Worm (Caenorhabditis elegans) whole organism, L1 larva: ENCODE data around the gene pigs-1.

Experiments used
- C34B4.2 ChIP-seq: sonication (generic microtip); optimal IDR thresholded peaks from 2 replicates; lab custom pipeline; 2017; ENCODE audit warnings: mild to moderate bottlenecking, missing genetic modification characterization, missing compliant biosample characterization
- Y116A8C.19 ChIP-seq: sonication (generic microtip); optimal IDR thresholded peaks from 2 replicates; lab custom pipeline; 2016; ENCODE audit warnings: missing compliant biosample characterization, missing genetic modification characterization, borderline replicate concordance
- alr-1 ChIP-seq: fragments of 200-800 bp; sonication (Bioruptor generic); optimal IDR thresholded peaks from 2 replicates; lab custom pipeline; 2018; ENCODE audit warnings: borderline replicate concordance, mild to moderate bottlenecking, missing genetic modification characterization, missing compliant biosample characterization
- blmp-1 ChIP-seq: fragments of 150-350 bp; optimal IDR thresholded peaks from 2 replicates; lab custom pipeline; 2014; ENCODE audit warnings: missing biosample characterization, missing genetic modification characterization
- ceh-63 ChIP-seq: fragments of 200-800 bp; sonication (Bioruptor generic); optimal IDR thresholded peaks from 2 replicates; lab custom pipeline; 2018; ENCODE audit warnings: mild to moderate bottlenecking, missing genetic modification characterization, missing compliant biosample characterization
- ceh-8 ChIP-seq: fragments of 200-800 bp; sonication (Bioruptor generic); optimal IDR thresholded peaks from 2 replicates; lab custom pipeline; 2018; ENCODE audit warnings: mild to moderate bottlenecking, missing genetic modification characterization, moderate library complexity, missing compliant biosample characterization
- ceh-82 ChIP-seq, 3 experiments: fragments of 150-350 bp in 1 of 3; sonication (generic microtip) in 2 of 3; optimal IDR thresholded peaks; 2 replicates each; lab custom pipeline; 2014 to 2017; ENCODE audit warnings: missing biosample characterization in 3 of 3, missing genetic modification characterization in 3 of 3
- dsc-1 ChIP-seq: sonication (generic microtip); optimal IDR thresholded peaks from 2 replicates; lab custom pipeline; 2016; ENCODE audit warnings: mild to moderate bottlenecking, missing genetic modification characterization, missing compliant biosample characterization
- efl-1 ChIP-seq, 4 experiments: fragments of 150-350 bp; optimal IDR thresholded peaks in 3 of 4; peaks in 1 of 4; 1 replicate in 1 of 4; 2 replicates in 3 of 4; lab custom pipeline; 2014; ENCODE audit warnings: missing biosample characterization in 2 of 4, missing genetic modification characterization in 2 of 4, missing genetic modification reagents in 2 of 4
- efl-3 ChIP-seq: fragments of 200-800 bp; sonication (Bioruptor generic); optimal IDR thresholded peaks from 2 replicates; lab custom pipeline; 2018; ENCODE audit warnings: mild to moderate bottlenecking, missing genetic modification characterization, missing compliant biosample characterization
- ets-5 ChIP-seq: fragments of 200-800 bp; sonication (Bioruptor generic); IDR thresholded peaks from 2 replicates; pipeline ENCODE4 v1.3.6; 2022; ENCODE audit warnings: missing genetic modification characterization, missing compliant biosample characterization
- fkh-8 ChIP-seq: sonication (generic microtip); optimal IDR thresholded peaks from 2 replicates; lab custom pipeline; 2016; ENCODE audit warnings: mild to moderate bottlenecking, missing genetic modification characterization, missing compliant biosample characterization
- fos-1 ChIP-seq: fragments of 150-350 bp; optimal IDR thresholded peaks from 2 replicates; lab custom pipeline; 2014; ENCODE audit warnings: missing biosample characterization, missing genetic modification characterization
- hlh-4 ChIP-seq: sonication (generic microtip); optimal IDR thresholded peaks from 2 replicates; lab custom pipeline; 2016; ENCODE audit warnings: mild to moderate bottlenecking, missing genetic modification characterization, missing compliant biosample characterization
- hpl-2 ChIP-seq: fragments of 150-350 bp; optimal IDR thresholded peaks from 2 replicates; lab custom pipeline; 2014; ENCODE audit warnings: missing biosample characterization, missing genetic modification reagents, missing genetic modification characterization
- irx-1 ChIP-seq: sonication (generic microtip); optimal IDR thresholded peaks from 2 replicates; lab custom pipeline; 2016; ENCODE audit warnings: missing genetic modification characterization, missing compliant biosample characterization
- isw-1 ChIP-seq: fragments of 200-800 bp; sonication (Bioruptor generic); IDR thresholded peaks from 2 replicates; pipeline ENCODE4 v1.3.6; 2022; ENCODE audit warnings: missing genetic modification characterization, missing compliant biosample characterization
- jun-1 ChIP-seq: fragments of 150-350 bp; optimal IDR thresholded peaks from 2 replicates; lab custom pipeline; 2014; ENCODE audit warnings: missing biosample characterization, missing genetic modification reagents, missing genetic modification characterization
- lin-14 ChIP-seq: fragments of 200-800 bp; sonication (Bioruptor generic); optimal IDR thresholded peaks from 2 replicates; lab custom pipeline; 2018; ENCODE audit warnings: mild to moderate bottlenecking, missing genetic modification characterization, moderate library complexity, missing compliant biosample characterization
- lin-35 ChIP-seq, 2 experiments: fragments of 150-350 bp; optimal IDR thresholded peaks; 2 replicates each; lab custom pipeline; 2014; ENCODE audit warnings: missing biosample characterization in 2 of 2, missing genetic modification characterization in 2 of 2, missing genetic modification reagents in 2 of 2
- lin-39 ChIP-seq: fragments of 150-350 bp; optimal IDR thresholded peaks from 2 replicates; lab custom pipeline; 2014; ENCODE audit warnings: missing biosample characterization, missing genetic modification reagents, missing genetic modification characterization
- lsy-2 ChIP-seq, 2 experiments: fragments of 150-350 bp; optimal IDR thresholded peaks; 2 replicates each; lab custom pipeline; 2014; ENCODE audit warnings: missing biosample characterization in 2 of 2, missing genetic modification characterization in 2 of 2
- mdl-1 ChIP-seq, 2 experiments: fragments of 150-350 bp; optimal IDR thresholded peaks; 2 replicates each; lab custom pipeline; 2014 to 2017; ENCODE audit warnings: missing biosample characterization in 2 of 2, missing genetic modification characterization in 2 of 2, inconsistent platforms in 1 of 2
- mep-1 ChIP-seq: fragments of 150-350 bp; optimal IDR thresholded peaks from 2 replicates; lab custom pipeline; 2014; ENCODE audit warnings: missing biosample characterization, missing genetic modification characterization
- nhr-11 ChIP-seq: fragments of 150-350 bp; optimal IDR thresholded peaks from 2 replicates; lab custom pipeline; 2014; ENCODE audit warnings: missing biosample characterization, missing genetic modification characterization
- nhr-12 ChIP-seq: sonication (generic microtip); optimal IDR thresholded peaks from 2 replicates; lab custom pipeline; 2017; ENCODE audit warnings: missing biosample characterization, missing genetic modification characterization
- nhr-20 ChIP-seq: sonication (generic microtip); optimal IDR thresholded peaks from 2 replicates; lab custom pipeline; 2016; ENCODE audit warnings: mild to moderate bottlenecking, missing genetic modification characterization, missing compliant biosample characterization
- nhr-237 ChIP-seq: fragments of 150-350 bp; optimal IDR thresholded peaks from 2 replicates; lab custom pipeline; 2014; ENCODE audit warnings: missing biosample characterization, missing genetic modification characterization
- nhr-84 ChIP-seq: sonication (generic microtip); optimal IDR thresholded peaks from 2 replicates; lab custom pipeline; 2017; ENCODE audit warnings: missing biosample characterization, missing genetic modification characterization
- nhr-85 ChIP-seq: sonication (generic microtip); peaks from one replicate; lab custom pipeline; 2016; ENCODE audit warnings: missing genetic modification characterization, inconsistent platforms, missing compliant biosample characterization
- pag-3 ChIP-seq: sonication (generic microtip); optimal IDR thresholded peaks from 2 replicates; lab custom pipeline; 2017; ENCODE audit warnings: missing genetic modification characterization, mild to moderate bottlenecking, missing compliant biosample characterization, antibody characterized with exemption, borderline replicate concordance; ENCODE audit not compliant: insufficient read depth
- pqm-1 ChIP-seq: sonication (generic microtip); optimal IDR thresholded peaks from 3 replicates; lab custom pipeline; 2017; ENCODE audit warnings: missing biosample characterization, missing genetic modification characterization
- rnt-1 ChIP-seq: sonication (generic microtip); optimal IDR thresholded peaks from 2 replicates; lab custom pipeline; 2016; ENCODE audit warnings: mild to moderate bottlenecking, missing genetic modification characterization, moderate library complexity, missing compliant biosample characterization
- skn-1 ChIP-seq: fragments of 150-350 bp; optimal IDR thresholded peaks from 2 replicates; lab custom pipeline; 2014; ENCODE audit warnings: missing biosample characterization, missing genetic modification characterization
- snpc-4 ChIP-seq: fragments of 150-350 bp; optimal IDR thresholded peaks from 2 replicates; lab custom pipeline; 2014; ENCODE audit warnings: missing biosample characterization, missing genetic modification characterization
- snu-23 ChIP-seq: sonication (generic microtip); optimal IDR thresholded peaks from 2 replicates; lab custom pipeline; 2016; ENCODE audit warnings: missing genetic modification characterization, missing compliant biosample characterization
- sox-4 ChIP-seq: sonication (generic microtip); optimal IDR thresholded peaks from 2 replicates; lab custom pipeline; 2016; ENCODE audit warnings: missing genetic modification characterization, missing compliant biosample characterization
- sptf-1 ChIP-seq: fragments of 150-350 bp; optimal IDR thresholded peaks from 2 replicates; lab custom pipeline; 2014; ENCODE audit warnings: missing biosample characterization, missing genetic modification characterization
- sup-37 ChIP-seq: fragments of 200-800 bp; sonication (Bioruptor generic); optimal IDR thresholded peaks from 2 replicates; lab custom pipeline; 2018; ENCODE audit warnings: mild to moderate bottlenecking, missing genetic modification characterization, missing compliant biosample characterization
- swsn-7 ChIP-seq: sonication (generic microtip); optimal IDR thresholded peaks from 2 replicates; lab custom pipeline; 2016; ENCODE audit warnings: missing genetic modification characterization, missing compliant biosample characterization
- tbx-2 ChIP-seq: sonication (generic microtip); optimal IDR thresholded peaks from 2 replicates; lab custom pipeline; 2016; ENCODE audit warnings: missing genetic modification characterization, missing compliant biosample characterization
- unc-30 ChIP-seq: sonication (generic microtip); optimal IDR thresholded peaks from 2 replicates; lab custom pipeline; 2017; ENCODE audit warnings: missing biosample characterization, missing genetic modification characterization
- unc-62 ChIP-seq: fragments of 150-350 bp; optimal IDR thresholded peaks from 2 replicates; lab custom pipeline; 2014; ENCODE audit warnings: missing biosample characterization, missing genetic modification reagents, missing genetic modification characterization
- xbp-1 ChIP-seq: sonication (generic microtip); optimal IDR thresholded peaks from 2 replicates; lab custom pipeline; 2016; ENCODE audit warnings: missing genetic modification characterization, missing compliant biosample characterization
- zip-4 ChIP-seq: fragments of 200-800 bp; sonication (Bioruptor generic); optimal IDR thresholded peaks from 2 replicates; lab custom pipeline; 2018; ENCODE audit warnings: mild to moderate bottlenecking, missing genetic modification characterization, moderate library complexity, missing compliant biosample characterization
- ztf-11 ChIP-seq, 2 experiments: sonication (generic microtip); optimal IDR thresholded peaks; 2 replicates each; lab custom pipeline; 2016 to 2017; ENCODE audit warnings: missing genetic modification characterization in 2 of 2, missing biosample characterization in 1 of 2, missing compliant biosample characterization in 1 of 2
- ztf-4 ChIP-seq: fragments of 150-350 bp; optimal IDR thresholded peaks from 2 replicates; lab custom pipeline; 2014; ENCODE audit warnings: missing biosample characterization, missing genetic modification characterization

Gene pigs-1

DNA sequence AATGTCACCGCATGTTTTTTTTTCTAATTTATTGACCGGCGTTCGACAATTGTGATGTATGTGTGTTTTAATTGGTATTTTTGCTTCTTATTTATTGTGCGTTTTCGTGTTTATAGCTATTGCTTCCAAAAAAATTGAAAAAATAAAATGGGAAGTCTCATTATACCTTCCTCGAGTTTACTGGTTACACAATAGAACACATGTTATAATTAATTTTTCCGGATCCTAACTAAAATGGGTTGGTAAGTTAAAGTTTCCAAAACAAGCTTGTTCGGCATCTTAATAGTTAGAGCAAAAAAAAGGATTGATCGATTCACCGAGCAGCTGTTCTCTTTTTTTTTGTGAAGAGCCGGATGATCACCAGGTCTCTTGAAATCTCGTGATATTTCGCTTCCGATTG lies 6.6 kb upstream of the pigs-1 start, which contains the start of gene ttr-54:
Gene ttr-54 (plus strand): TSS at position 301 of the 400 bp plus-strand sequence.
- TF ChIP-seq rnt-1 (tag; lab: Kevin White, UChicago) (peak; percentile 24), alr-1 (tag; lab: Kevin White, UChicago) (no peak)

DNA sequence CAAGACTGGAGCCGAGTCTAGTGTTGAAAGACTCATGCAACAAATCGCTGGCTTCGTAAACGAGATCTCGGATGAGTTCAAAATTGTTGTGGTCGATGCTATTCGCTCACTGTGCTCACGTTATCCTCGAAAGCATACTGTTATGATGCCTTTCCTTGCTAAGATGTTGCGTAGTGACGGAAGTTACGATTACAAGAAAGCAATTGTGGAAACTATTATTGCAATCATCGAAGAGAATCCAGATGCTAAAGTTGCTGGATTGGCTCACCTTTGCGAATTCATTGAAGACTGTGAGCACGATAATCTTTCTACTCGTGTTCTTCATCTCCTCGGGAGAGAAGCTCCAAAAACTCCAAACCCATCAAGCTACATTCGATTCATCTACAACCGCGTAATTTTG lies 4.6 kb upstream of the pigs-1 start:
- no peak for TF ChIP-seq efl-1 (optimal IDR thresholded peaks at IDR 0.05; lab: Kevin White, UChicago)
- TF ChIP-seq efl-1 (GFP tag; optimal IDR thresholded peaks at IDR 0.05 in 1 of 2; lab: Kevin White, UChicago): peak in 1 of 2 experiments; percentile 88
- TF ChIP-seq nhr-12: no peak

ce11 chrIV:10151439-10151997 lies 2.7 kb upstream of the pigs-1 start, which contains the start of gene copg-1:
Gene copg-1 (plus strand): TSS chrIV:10151947.
- TF ChIP-seq sox-4 (no peak), nhr-237 (tag; lab: Kevin White, UChicago) (no peak), ceh-8 (GFP tag; lab: Kevin White, UChicago) (no peak), lsy-2 (tag; optimal IDR thresholded peaks at IDR 0.05; lab: Kevin White, UChicago) (peak; percentile 89 to 97), irx-1 (tag; lab: Kevin White, UChicago) (peak; percentile 33), jun-1 (no peak), efl-1 (optimal IDR thresholded peaks at IDR 0.05; lab: Kevin White, UChicago) (peak; percentile 56 to 64), efl-1 (GFP tag; optimal IDR thresholded peaks at IDR 0.05 in 1 of 2; lab: Kevin White, UChicago) (peak; percentile 69 to 94), ets-5 (GFP tag; lab: Robert Waterston, UW) (no peak), ceh-82 (tag; optimal IDR thresholded peaks at IDR 0.05; lab: Kevin White, UChicago) (peak in 2 of 3 experiments; percentile 15 to 42), snu-23 (GFP tag; lab: Kevin White, UChicago) (peak; percentile 66), efl-3 (no peak), tbx-2 (peak; percentile 51), zip-4 (GFP tag; lab: Kevin White, UChicago) (no peak), skn-1 (tag; lab: Kevin White, UChicago) (peak; percentile 48), hlh-4 (no peak), blmp-1 (tag; lab: Kevin White, UChicago) (peak; percentile 49), nhr-20 (peak; percentile 66), nhr-84 (tag; lab: Kevin White, UChicago) (no peak), lin-14 (GFP tag; lab: Kevin White, UChicago) (peak; percentile 73), sptf-1 (tag; lab: Kevin White, UChicago) (no peak), fos-1 (tag; lab: Kevin White, UChicago) (no peak), Y116A8C.19 (tag; lab: Kevin White, UChicago) (no peak), C34B4.2 (no peak), mep-1 (peak; percentile 91), nhr-11 (no peak), hpl-2 (GFP tag; lab: Kevin White, UChicago) (no peak), rnt-1 (tag; lab: Kevin White, UChicago) (peak; percentile 37), dsc-1 (tag; lab: Kevin White, UChicago) (peak; percentile 33), unc-62 (GFP tag; lab: Kevin White, UChicago) (no peak), swsn-7 (tag; lab: Kevin White, UChicago) (peak; percentile 49), snpc-4 (tag; lab: Kevin White, UChicago) (peak; percentile 32), alr-1 (tag; lab: Kevin White, UChicago) (no peak), fkh-8 (tag; lab: Kevin White, UChicago) (peak; percentile 28), mdl-1 (tag; optimal IDR thresholded peaks at IDR 0.05; lab: Kevin White, UChicago) (peak in 1 of 2 experiments; percentile 34), isw-1 (peak; percentile 34), pag-3 (tag; lab: Kevin White, UChicago) (no peak), pqm-1 (tag; lab: Kevin White, UChicago) (no peak), ztf-4 (peak; percentile 13), ceh-63 (GFP tag; lab: Kevin White, UChicago) (no peak), xbp-1 (tag; lab: Kevin White, UChicago) (peak; percentile 57), unc-30 (tag; lab: Kevin White, UChicago) (no peak), lin-35 (GFP tag; optimal IDR thresholded peaks at IDR 0.05; lab: Kevin White, UChicago) (peak; percentile 64 to 74), lin-39 (no peak), sup-37 (GFP tag; lab: Kevin White, UChicago) (no peak), ztf-11 (tag; optimal IDR thresholded peaks at IDR 0.05; lab: Kevin White, UChicago) (no peak), nhr-85 (tag; lab: Kevin White, UChicago) (peak; percentile 48)
